Worm (Caenorhabditis elegans): ENCODE results near the gene F42G2.7.

ce11 chrII:2438180-2438579, 20.2 kb downstream of the F42G2.7 start:
- TF ChIP-seq F33H1.4 (GFP tag; IDR thresholded peaks at IDR 0.05) = no peak
- no peak for TF ChIP-seq nhr-120 (GFP tag; IDR thresholded peaks at IDR 0.05)
- TF ChIP-seq zfh-2 (GFP tag; conservative IDR thresholded peaks at IDR 0.05) = no peak

Measured in whole organism, young adult.